Fruit fly (Drosophila melanogaster) whole organism, wandering third instar larva: ENCODE measurements around the gene CG31832.

Experiments
- Abd-B ChIP-seq: fragments of >200 bp; optimal IDR thresholded peaks from 2 replicates; lab custom pipeline; 2017; ENCODE audit warnings: missing biosample characterization, missing genetic modification characterization
- CG9705 ChIP-seq: fragments of 200-800 bp; sonication (Bioruptor generic); optimal IDR thresholded peaks from 2 replicates; lab custom pipeline; 2018; ENCODE audit warnings: missing biosample characterization, mild to moderate bottlenecking, missing genetic modification characterization
- HLH106 ChIP-seq: fragments of 200-800 bp; optimal IDR thresholded peaks from 3 replicates; lab custom pipeline; 2019; ENCODE audit warnings: missing biosample characterization, mild to moderate bottlenecking, missing genetic modification characterization, moderate library complexity
- Hr83 ChIP-seq: fragments of 200-300 bp; sonication (Bioruptor generic); optimal IDR thresholded peaks from 2 replicates; lab custom pipeline; 2016; ENCODE audit warnings: missing biosample characterization, mild to moderate bottlenecking, missing genetic modification characterization, moderate library complexity; ENCODE audit not compliant: poor library complexity, severe bottlenecking
- OdsH ChIP-seq: fragments of 200-800 bp; sonication (Bioruptor generic); optimal IDR thresholded peaks from 2 replicates; lab custom pipeline; 2016; ENCODE audit warnings: missing biosample characterization, mild to moderate bottlenecking, missing genetic modification characterization
- Sp1 ChIP-seq: fragments of 200-800 bp; sonication (Bioruptor generic); optimal IDR thresholded peaks from 3 replicates; lab custom pipeline; 2019; ENCODE audit warnings: missing biosample characterization, mild to moderate bottlenecking, missing genetic modification characterization, moderate library complexity
- foxo ChIP-seq, 2 experiments: fragments of 200-800 bp; sonication (Bioruptor generic); optimal IDR thresholded peaks; 2 replicates in 1 of 2; 3 replicates in 1 of 2; lab custom pipeline; 2016 to 2017; ENCODE audit warnings: missing biosample characterization in 2 of 2, missing genetic modification characterization in 2 of 2
- h ChIP-seq: fragments of 200-800 bp; sonication (Bioruptor generic); optimal IDR thresholded peaks from 3 replicates; lab custom pipeline; 2016; ENCODE audit warnings: missing biosample characterization, mild to moderate bottlenecking, missing genetic modification characterization
- tai ChIP-seq: sonication (Bioruptor generic); optimal IDR thresholded peaks from 2 replicates; lab custom pipeline; 2016; ENCODE audit warnings: missing biosample characterization, missing genetic modification characterization

Gene CG31832

dm6 chr2L:14994834-14995506 is 36.6 kb downstream of the CG31832 start:
- TF ChIP-seq Sp1 (no peak), Hr83 (GFP tag; lab: Kevin White, UChicago) (no peak), Abd-B (GFP tag; lab: Kevin White, UChicago) (no peak), HLH106 (tag; lab: Kevin White, UChicago) (no peak), OdsH (GFP tag; lab: Kevin White, UChicago) (no peak), CG9705 (GFP tag; lab: Kevin White, UChicago) (no peak)

- TF ChIP-seq h (GFP tag; lab: Kevin White, UChicago) (no peak), foxo (GFP tag; optimal IDR thresholded peaks at IDR 0.05; lab: Kevin White, UChicago) (no peak), tai (no peak)
Observed at dm6 chr2L:14992889-14993288, 38.7 kb downstream of the CG31832 start.
